Fruit fly (Drosophila melanogaster): Measurements from ENCODE around the gene CG4360.

Gene CG4360

dm6 chr3R:20285678-20286449 is 41.9 kb downstream of the CG4360 start (continued):
- TF ChIP-seq slou (GFP tag; optimal IDR thresholded peaks at IDR 0.05) (no peak), C15 (GFP tag; IDR thresholded peaks at IDR 0.05) (0 out of 3 replicates have a peak, but pooled peaks have one; percentile 36), CG2875 (GFP tag; optimal IDR thresholded peaks at IDR 0.05) (peak; percentile 91), insv (GFP tag; optimal IDR thresholded peaks at IDR 0.05) (no peak), ara (GFP tag; IDR thresholded peaks at IDR 0.05) (peak; percentile 26; the same call in 1 of the 2 replicates), Dbx (GFP tag; IDR thresholded peaks at IDR 0.05) (no peak), bowl (GFP tag; IDR thresholded peaks at IDR 0.05) (0 out of 2 replicates have a peak, but pooled peaks have one; percentile 27), CG14441 (GFP tag; IDR thresholded peaks at IDR 0.05) (0 out of 2 replicates have a peak, but pooled peaks have one; percentile 7), CG9797 (GFP tag; optimal IDR thresholded peaks at IDR 0.05) (peak; percentile 30), CG18476 (GFP tag; optimal IDR thresholded peaks at IDR 0.05) (peak; percentile 52), CG18619 (GFP tag; optimal IDR thresholded peaks at IDR 0.05) (peak; percentile 55), ab (GFP tag; optimal IDR thresholded peaks at IDR 0.05) (no peak), CG1529 (GFP tag; optimal IDR thresholded peaks at IDR 0.05) (peak; percentile 76), Abd-B (GFP tag; optimal IDR thresholded peaks at IDR 0.05) (no peak), mam (GFP tag; optimal IDR thresholded peaks at IDR 0.05) (no peak), E2f2 (GFP tag; IDR thresholded peaks at IDR 0.05) (0 out of 2 replicates have a peak, but pooled peaks have one; percentile 12), Max (GFP tag; optimal IDR thresholded peaks at IDR 0.05) (no peak), CG11560 (tag; IDR thresholded peaks at IDR 0.05) (no peak), Trl (optimal IDR thresholded peaks at IDR 0.05) (no peak), Trl (GFP tag; optimal IDR thresholded peaks at IDR 0.05) (peak; percentile 69), CG31441 (GFP tag; IDR thresholded peaks at IDR 0.05) (peak; percentile 21; the same call in 1 of the 2 replicates), Chrac-16 (GFP tag; optimal IDR thresholded peaks at IDR 0.05) (no peak), Mad (GFP tag; optimal IDR thresholded peaks at IDR 0.05) (no peak), CG6272 (GFP tag; IDR thresholded peaks at IDR 0.05) (no peak), Rx (GFP tag; IDR thresholded peaks at IDR 0.05) (peak; percentile 26), tna (GFP tag; IDR thresholded peaks at IDR 0.05; ENCODE audit: partially characterized antibody) (no peak), chm (GFP tag; IDR thresholded peaks at IDR 0.05) (peak; percentile 89; the same call in 1 of the 2 replicates), CG12769 (tag; optimal IDR thresholded peaks at IDR 0.05) (peak; percentile 1), CG17829 (tag; optimal IDR thresholded peaks at IDR 0.05) (no peak), Atf3 (GFP tag; optimal IDR thresholded peaks at IDR 0.05) (peak; percentile 19), sc (optimal IDR thresholded peaks at IDR 0.05) (no peak), sc (GFP tag; optimal IDR thresholded peaks at IDR 0.05) (peak; percentile 82), MESR4 (GFP tag; optimal IDR thresholded peaks at IDR 0.05) (no peak), ap (GFP tag; IDR thresholded peaks at IDR 0.05) (0 out of 2 replicates have a peak, but pooled peaks have one; percentile 15), tin (GFP tag; optimal IDR thresholded peaks at IDR 0.05) (peak; percentile 48), CG12071 (GFP tag; optimal IDR thresholded peaks at IDR 0.05) (peak; percentile 73), row (GFP tag; IDR thresholded peaks at IDR 0.05) (no peak), CG11085 (GFP tag; IDR thresholded peaks at IDR 0.05) (no peak), Adf1 (GFP tag; IDR thresholded peaks at IDR 0.05) (no peak), CG3281 (GFP tag; optimal IDR thresholded peaks at IDR 0.05) (no peak), nom (GFP tag; optimal IDR thresholded peaks at IDR 0.05) (peak; percentile 10), ems (GFP tag; optimal IDR thresholded peaks at IDR 0.05) (no peak), jing (GFP tag; optimal IDR thresholded peaks at IDR 0.05) (no peak), lbe (GFP tag; optimal IDR thresholded peaks at IDR 0.05) (no peak), Oaz (GFP tag; IDR thresholded peaks at IDR 0.05) (no peak), Hmr (GFP tag; optimal IDR thresholded peaks at IDR 0.05) (no peak), CG16815 (GFP tag; optimal IDR thresholded peaks at IDR 0.05) (no peak), Atf-2 (GFP tag; optimal IDR thresholded peaks at IDR 0.05) (no peak), CG10462 (GFP tag; optimal IDR thresholded peaks at IDR 0.05) (no peak), bcd (GFP tag; optimal IDR thresholded peaks at IDR 0.05) (peak; percentile 70), Ssrp (tag; optimal IDR thresholded peaks at IDR 0.05) (no peak)

All from whole organism, embryonic.